Fruit fly (Drosophila melanogaster) Kc167 (cell line): ENCODE measurements around the gene aph-1.

Experiments used
- Myc ChIP-seq: fragments of >200 bp; optimal IDR thresholded peaks from 2 replicates; lab custom pipeline; 2017; ENCODE audit warnings: missing external identifiers
- Sin3A ChIP-seq: fragments of >200 bp; optimal IDR thresholded peaks from 2 replicates; lab custom pipeline; 2018; ENCODE audit warnings: missing external identifiers
- h ChIP-seq: fragments of >200 bp; optimal IDR thresholded peaks from 3 replicates; lab custom pipeline; 2018; ENCODE audit warnings: missing external identifiers
- insv ChIP-seq: fragments of >200 bp; optimal IDR thresholded peaks from 3 replicates; lab custom pipeline; 2018; ENCODE audit warnings: missing external identifiers
- psq ChIP-seq: fragments of >200 bp; optimal IDR thresholded peaks from 2 replicates; lab custom pipeline; 2017; ENCODE audit warnings: missing external identifiers
- ttk ChIP-seq: sonication (Bioruptor generic); optimal IDR thresholded peaks from 2 replicates; lab custom pipeline; 2017; ENCODE audit warnings: missing external identifiers

Gene aph-1

DNA sequence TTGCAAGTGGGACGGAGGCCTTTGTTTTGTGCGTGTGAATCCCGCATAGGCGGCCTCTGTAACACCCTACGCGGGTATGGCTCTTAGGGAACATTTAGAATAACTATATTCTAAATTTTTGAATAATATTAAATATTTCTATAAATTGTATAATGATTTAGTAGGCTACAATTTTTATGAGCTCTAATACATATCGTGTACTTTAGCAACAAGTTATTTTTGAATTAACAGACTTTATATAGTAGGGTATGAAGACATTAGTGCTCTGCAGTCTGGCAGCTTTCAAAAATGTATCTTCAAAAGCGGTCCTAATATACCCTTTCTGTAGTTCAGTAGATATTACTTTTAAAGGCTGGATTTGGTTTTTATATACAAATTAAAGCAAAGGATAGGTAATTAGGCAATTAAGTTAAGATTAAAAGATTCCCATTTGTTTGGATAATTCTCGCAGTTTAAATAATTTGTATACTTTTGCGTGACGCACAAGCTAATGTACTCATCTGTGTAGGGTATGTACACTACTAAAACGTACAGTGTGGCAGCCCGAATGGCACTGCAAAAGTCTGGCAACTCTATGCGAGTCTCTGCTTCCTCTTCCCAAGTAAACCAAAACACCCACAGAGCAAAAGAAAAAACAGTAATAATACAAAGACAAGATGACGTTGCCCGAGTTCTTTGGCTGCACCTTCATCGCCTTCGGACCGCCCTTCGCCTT, at the start of gene aph-1, which contains the start of gene Snx21:
Gene aph-1 (plus strand): TSS at position 575 of the 715 bp plus-strand sequence.
Gene Snx21 (minus strand): TSS at position 7 of the 715 bp plus-strand sequence.
- no peak for TF ChIP-seq ttk
- no peak for TF ChIP-seq insv (lab: Kevin White, UChicago)
- TF ChIP-seq h (lab: Kevin White, UChicago): no peak
- TF ChIP-seq psq: no peak
- TF ChIP-seq Myc (lab: Kevin White, UChicago): no peak
- TF ChIP-seq Sin3A (lab: Kevin White, UChicago): no peak

DNA sequence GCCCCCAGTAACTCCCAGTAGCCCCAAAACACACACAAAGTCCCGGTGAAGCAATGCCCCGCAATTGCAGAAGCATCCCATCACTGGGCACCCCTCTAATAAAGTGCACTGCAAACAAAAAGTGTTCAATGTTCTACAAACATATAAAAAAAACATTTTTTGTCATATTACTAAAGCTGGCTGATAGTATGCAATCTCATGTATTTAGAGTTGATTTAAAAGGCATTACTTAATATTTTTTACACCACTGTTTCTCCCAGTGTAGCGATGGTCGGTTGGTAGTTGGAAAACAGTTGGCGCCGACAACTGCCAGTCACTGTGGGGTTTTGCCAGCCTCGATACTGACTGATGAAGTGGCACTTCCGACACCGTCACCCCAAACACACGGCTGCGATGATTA, 45.7 kb upstream of the aph-1 start:
- no peak for TF ChIP-seq Myc (lab: Kevin White, UChicago)
- no peak for TF ChIP-seq psq
- no peak for TF ChIP-seq h (lab: Kevin White, UChicago)
- no peak for TF ChIP-seq ttk
- TF ChIP-seq insv (lab: Kevin White, UChicago): no peak
- TF ChIP-seq Sin3A (lab: Kevin White, UChicago): no peak

DNA sequence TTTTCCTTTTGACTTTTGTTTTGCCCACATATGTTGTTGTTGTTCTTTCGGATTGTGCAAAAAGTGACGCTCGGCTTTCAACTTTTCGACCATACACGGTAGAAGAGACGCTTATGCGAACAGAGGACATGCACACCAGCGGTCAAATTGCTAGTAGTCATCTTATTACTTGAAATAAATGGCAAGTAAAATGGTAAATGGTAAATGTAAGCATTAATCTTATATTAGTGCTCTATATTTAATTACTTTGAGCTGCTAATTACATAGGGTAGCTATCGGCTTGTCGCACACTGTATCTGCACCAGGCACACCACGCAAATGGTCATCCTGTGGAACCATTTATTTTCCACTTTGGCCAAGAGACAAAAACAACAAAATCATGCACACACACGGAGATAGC, 44.7 kb upstream of the aph-1 start:
- TF ChIP-seq h (lab: Kevin White, UChicago): no peak
- no peak for TF ChIP-seq Myc (lab: Kevin White, UChicago)
- no peak for TF ChIP-seq Sin3A (lab: Kevin White, UChicago)
- TF ChIP-seq insv (lab: Kevin White, UChicago): no peak
- no peak for TF ChIP-seq psq
- no peak for TF ChIP-seq ttk

DNA sequence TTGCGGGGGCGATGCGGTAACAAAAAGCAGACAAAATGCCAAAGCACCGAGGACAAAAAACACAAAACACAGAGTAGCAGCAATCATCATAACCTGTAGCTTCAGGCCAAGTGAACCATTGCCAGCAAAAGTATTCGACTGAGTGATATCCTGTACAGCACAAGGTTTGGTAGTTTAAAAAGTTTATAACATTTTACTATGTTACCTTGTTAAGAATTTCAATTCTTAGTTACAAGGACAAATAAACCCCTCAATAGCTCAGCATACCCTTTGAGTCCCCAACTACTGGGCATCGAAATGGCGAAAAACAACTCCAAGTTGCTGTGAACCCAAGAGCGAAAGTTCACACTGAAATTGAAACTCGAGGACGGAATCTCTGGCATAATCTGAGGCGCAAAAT, 42.9 kb upstream of the aph-1 start:
- TF ChIP-seq Sin3A (lab: Kevin White, UChicago) (no peak), psq (no peak), insv (lab: Kevin White, UChicago) (no peak), Myc (lab: Kevin White, UChicago) (no peak), h (lab: Kevin White, UChicago) (no peak), ttk (no peak)

DNA sequence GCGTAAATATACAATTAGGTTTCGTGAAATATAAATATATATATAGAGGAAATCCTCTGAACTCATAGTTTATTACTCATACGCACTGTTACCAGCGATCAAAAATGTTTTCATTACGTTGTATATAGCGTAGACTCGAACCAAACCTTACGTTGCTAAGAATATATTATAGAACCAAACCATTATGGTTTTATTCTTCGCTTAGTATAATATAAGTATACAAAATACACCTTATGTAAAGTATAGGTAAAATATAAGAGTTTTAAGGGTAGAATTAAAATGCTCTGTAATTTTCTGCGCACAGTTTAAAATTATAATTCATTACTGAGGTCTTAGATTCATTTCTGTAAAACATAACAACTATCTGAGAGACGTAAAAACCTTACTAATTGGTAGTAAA, 41.6 kb upstream of the aph-1 start:
- TF ChIP-seq psq: no peak
- TF ChIP-seq ttk: no peak
- TF ChIP-seq Myc (lab: Kevin White, UChicago): no peak
- no peak for TF ChIP-seq h (lab: Kevin White, UChicago)
- no peak for TF ChIP-seq Sin3A (lab: Kevin White, UChicago)
- TF ChIP-seq insv (lab: Kevin White, UChicago): no peak

DNA sequence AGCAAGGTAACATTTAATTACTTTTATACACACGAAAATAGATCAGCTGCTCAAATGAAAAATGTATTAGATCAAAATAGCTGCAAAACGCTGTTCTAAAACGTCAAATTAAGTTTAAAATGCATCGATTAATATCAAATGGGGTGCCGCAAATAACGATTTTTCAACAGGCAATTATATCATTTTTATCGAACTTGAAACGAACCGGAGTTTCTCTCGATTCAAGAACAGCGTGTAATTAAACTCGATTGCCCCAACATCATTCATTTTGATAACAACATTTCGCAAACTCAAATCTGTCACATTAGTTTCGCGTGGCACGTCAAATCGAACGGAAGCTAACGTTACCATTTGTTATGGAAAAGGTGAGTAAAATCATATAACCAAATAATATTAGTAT, 40.7 kb upstream of the aph-1 start, which contains the start of gene CG31689:
Gene CG31689 (plus strand): TSS at position 301 of the 400 bp plus-strand sequence.
- no peak for TF ChIP-seq h (lab: Kevin White, UChicago)
- no peak for TF ChIP-seq insv (lab: Kevin White, UChicago)
- TF ChIP-seq psq: no peak
- no peak for TF ChIP-seq Sin3A (lab: Kevin White, UChicago)
- TF ChIP-seq Myc (lab: Kevin White, UChicago): no peak
- no peak for TF ChIP-seq ttk

DNA sequence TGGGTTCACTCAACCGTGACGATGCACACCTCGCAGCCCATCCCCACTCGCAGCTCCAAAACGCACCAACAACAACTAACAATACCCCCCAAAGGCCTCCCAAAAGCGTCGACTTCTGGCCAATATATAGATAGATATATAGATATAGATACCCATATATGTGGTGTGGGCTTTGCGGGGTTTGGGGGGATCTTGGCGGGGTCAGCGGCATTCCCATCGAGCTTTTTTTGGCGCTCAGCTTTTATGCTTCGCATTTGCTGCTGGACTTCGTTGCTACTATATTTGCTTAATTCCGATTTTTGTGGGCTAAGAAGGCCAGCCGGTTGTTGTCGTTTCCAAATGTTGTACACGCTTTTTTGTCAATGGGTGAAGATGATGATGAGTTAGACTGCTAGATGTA, 38.7 kb upstream of the aph-1 start:
- no peak for TF ChIP-seq Sin3A (lab: Kevin White, UChicago)
- TF ChIP-seq psq: no peak
- no peak for TF ChIP-seq Myc (lab: Kevin White, UChicago)
- TF ChIP-seq ttk: no peak
- TF ChIP-seq insv (lab: Kevin White, UChicago): no peak
- TF ChIP-seq h (lab: Kevin White, UChicago): no peak

DNA sequence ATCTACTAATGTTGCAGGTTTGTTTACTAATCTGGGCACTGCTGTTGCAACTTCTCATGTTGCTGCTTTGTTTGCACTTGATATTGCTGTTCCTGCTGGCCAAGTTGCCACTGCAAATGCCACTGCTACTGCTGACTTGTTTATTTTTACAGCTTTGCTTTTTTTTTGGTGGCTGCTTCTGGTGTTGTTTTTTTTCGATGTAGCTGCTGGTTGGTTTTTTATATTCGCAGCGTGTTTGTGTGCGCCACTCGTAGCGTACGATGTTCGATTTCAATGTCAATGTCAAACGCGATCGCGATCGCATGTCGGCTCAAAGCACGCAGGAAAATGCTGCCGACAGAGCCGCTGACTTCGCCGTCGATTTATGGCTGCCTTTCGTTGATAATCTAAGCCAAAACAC, 38.2 kb upstream of the aph-1 start:
- TF ChIP-seq h (lab: Kevin White, UChicago): no peak
- TF ChIP-seq Sin3A (lab: Kevin White, UChicago): no peak
- TF ChIP-seq insv (lab: Kevin White, UChicago): no peak
- no peak for TF ChIP-seq psq

DNA sequence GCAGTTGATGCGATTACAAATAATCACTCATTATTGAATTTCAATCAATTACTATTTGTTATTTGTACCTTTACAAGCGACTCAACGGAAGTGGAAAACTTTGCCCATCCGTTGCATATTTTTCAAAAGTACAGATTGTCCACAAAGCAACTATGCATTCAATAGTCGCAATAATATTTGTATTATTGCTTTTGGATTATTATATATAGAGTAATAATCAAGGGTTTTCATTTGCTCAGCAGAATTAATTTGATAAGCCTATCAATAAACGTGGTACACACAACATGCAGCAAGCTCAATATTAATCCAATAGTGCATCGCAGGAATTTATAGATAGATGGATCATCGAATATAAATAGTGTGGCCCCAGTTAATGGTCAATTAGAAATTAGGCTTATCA, 37.5 kb upstream of the aph-1 start:
- TF ChIP-seq Sin3A (lab: Kevin White, UChicago): no peak
- TF ChIP-seq ttk: no peak
- TF ChIP-seq psq: no peak
- no peak for TF ChIP-seq h (lab: Kevin White, UChicago)
- no peak for TF ChIP-seq insv (lab: Kevin White, UChicago)
- TF ChIP-seq Myc (lab: Kevin White, UChicago): no peak

DNA sequence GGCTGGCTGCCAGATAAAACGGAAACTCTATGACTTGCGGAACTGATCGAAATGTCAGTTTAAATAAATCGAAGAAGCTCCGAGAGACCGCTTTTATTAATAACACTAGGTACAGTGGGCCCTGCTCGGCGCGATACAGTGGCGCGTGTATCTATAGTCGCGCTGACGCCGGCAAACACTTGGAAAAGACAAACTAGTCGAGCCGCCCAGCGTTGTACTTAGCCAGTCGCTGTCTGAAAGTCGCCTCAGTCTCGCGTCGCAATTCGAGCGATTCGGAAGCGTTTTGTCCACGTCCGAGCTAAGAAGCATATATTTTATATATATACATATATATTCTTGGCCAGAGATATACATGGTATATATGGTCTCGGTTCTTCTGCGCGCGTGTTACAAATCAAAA, 36.2 kb upstream of the aph-1 start:
- no peak for TF ChIP-seq ttk
- TF ChIP-seq psq: no peak
- no peak for TF ChIP-seq insv (lab: Kevin White, UChicago)
- TF ChIP-seq Sin3A (lab: Kevin White, UChicago): no peak
- TF ChIP-seq h (lab: Kevin White, UChicago): no peak
- no peak for TF ChIP-seq Myc (lab: Kevin White, UChicago)

DNA sequence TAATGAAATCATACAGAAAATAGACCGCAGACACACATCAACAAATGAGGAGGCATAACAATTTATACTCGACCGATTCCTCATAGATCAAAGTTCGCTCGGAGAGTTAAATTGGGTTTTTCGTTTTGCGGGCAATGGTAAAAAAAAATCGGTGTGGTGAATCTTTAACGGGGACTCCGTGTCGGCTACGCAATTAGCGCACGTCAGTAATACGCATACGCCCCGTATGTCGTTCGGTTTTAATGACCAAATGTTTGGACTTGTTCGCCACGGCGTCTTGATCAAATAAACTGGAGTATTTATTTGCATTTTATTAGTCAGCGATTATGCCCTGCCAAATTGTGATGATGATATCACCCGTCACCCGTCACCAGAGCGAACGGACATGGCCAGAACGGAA, 35.3 kb upstream of the aph-1 start:
- no peak for TF ChIP-seq insv (lab: Kevin White, UChicago)
- TF ChIP-seq Sin3A (lab: Kevin White, UChicago): no peak
- no peak for TF ChIP-seq ttk
- no peak for TF ChIP-seq psq
- no peak for TF ChIP-seq h (lab: Kevin White, UChicago)
- no peak for TF ChIP-seq Myc (lab: Kevin White, UChicago)

DNA sequence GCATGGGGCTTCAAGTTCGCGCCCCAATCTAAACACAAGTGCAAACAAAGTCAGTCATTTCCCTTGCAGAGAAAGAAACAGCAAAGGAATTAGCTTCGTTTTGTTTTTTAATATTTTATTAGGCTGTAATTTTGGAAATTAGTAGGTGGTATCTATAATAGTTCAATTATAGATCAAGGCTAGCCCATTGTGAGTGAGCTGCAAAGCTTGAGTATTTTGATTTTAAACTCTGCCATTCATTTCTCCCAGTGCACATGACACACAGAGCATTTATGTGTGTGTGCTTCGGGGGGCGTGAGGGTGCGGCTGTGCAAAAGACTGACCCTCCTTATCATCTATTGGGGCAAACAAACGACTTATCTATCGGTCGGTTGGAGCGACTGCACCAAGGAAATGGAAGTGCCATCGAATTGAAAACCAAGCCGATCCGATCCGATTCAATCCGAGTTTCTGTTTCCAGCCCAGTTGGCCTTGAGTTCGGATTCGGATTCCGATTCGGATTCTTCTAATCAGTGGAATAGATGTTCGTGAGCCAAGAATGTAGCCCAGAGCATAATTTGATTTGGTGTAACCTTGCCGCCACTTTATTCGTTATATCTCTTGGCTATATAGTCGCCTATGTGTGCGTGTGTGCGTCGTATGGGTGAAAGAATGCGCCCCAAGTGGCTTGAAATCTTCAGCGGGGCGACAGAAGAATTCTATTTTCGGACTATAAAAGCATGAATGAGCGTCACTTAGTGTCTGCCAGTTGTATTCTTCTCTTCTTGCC, 34.5 kb upstream of the aph-1 start:
- no peak for TF ChIP-seq Sin3A (lab: Kevin White, UChicago)
- TF ChIP-seq insv (lab: Kevin White, UChicago): no peak
- TF ChIP-seq h (lab: Kevin White, UChicago): no peak
- TF ChIP-seq psq: no peak
- no peak for TF ChIP-seq ttk
- TF ChIP-seq Myc (lab: Kevin White, UChicago): no peak
